Fruit fly (Drosophila melanogaster) Kc167 (cell line): Measurements from ENCODE around the gene Abd-B.

ENCODE experiments used
- h ChIP-seq: fragments of >200 bp; optimal IDR thresholded peaks from 3 replicates; lab custom pipeline; 2018; ENCODE audit warnings: missing external identifiers
- insv ChIP-seq: fragments of >200 bp; optimal IDR thresholded peaks from 3 replicates; lab custom pipeline; 2018; ENCODE audit warnings: missing external identifiers
- psq ChIP-seq: fragments of >200 bp; optimal IDR thresholded peaks from 2 replicates; lab custom pipeline; 2017; ENCODE audit warnings: missing external identifiers
- ttk ChIP-seq: sonication (Bioruptor generic); optimal IDR thresholded peaks from 2 replicates; lab custom pipeline; 2017; ENCODE audit warnings: missing external identifiers

DNA sequence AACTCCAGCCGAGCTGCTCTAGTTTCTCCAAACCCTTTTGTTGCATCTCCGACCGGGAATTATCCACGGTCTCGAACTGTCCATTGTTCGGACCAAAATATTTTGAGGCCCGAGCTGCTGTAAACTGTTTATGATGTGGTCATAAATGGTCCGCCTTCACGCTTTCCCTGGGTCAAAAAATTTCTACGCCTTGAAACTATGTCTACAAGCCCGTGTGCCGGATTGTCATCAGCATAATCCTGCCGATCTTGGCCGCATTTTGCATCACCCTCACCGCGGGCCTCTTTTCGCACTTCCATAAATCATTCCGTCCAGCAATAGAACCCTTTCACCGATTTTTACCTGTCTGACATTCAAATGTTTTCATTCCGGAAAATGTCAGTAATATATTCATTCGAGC, 50.6 kb downstream of the Abd-B start:
- TF ChIP-seq psq (no peak), insv (no peak), ttk (lab: Kevin White, UChicago) (no peak), h (lab: Kevin White, UChicago) (no peak)
